Worm (Caenorhabditis elegans) whole organism, mixed stage, embryonic: Measurements from ENCODE around the gene Y66C5A.1.

ENCODE experiments used
- blmp-1 ChIP-seq: fragments of 150-350 bp; optimal IDR thresholded peaks from 2 replicates; lab custom pipeline; 2014; ENCODE audit warnings: missing biosample characterization, missing genetic modification characterization
- ceh-43 ChIP-seq: fragments of 200-800 bp; sonication (Bioruptor generic); optimal IDR thresholded peaks from 2 replicates; lab custom pipeline; 2018; ENCODE audit warnings: mild to moderate bottlenecking, missing genetic modification characterization, moderate library complexity, missing compliant biosample characterization
- elt-3 ChIP-seq: fragments of 150-350 bp; optimal IDR thresholded peaks from 2 replicates; lab custom pipeline; 2014; ENCODE audit warnings: missing biosample characterization, missing genetic modification characterization
- mep-1 ChIP-seq: fragments of 150-350 bp; optimal IDR thresholded peaks from 2 replicates; lab custom pipeline; 2017; ENCODE audit warnings: missing biosample characterization, missing genetic modification reagents, missing genetic modification characterization, inconsistent platforms
- nhr-2 ChIP-seq: fragments of 150-350 bp; optimal IDR thresholded peaks from 2 replicates; lab custom pipeline; 2014; ENCODE audit warnings: missing biosample characterization, missing genetic modification characterization
- nhr-237 ChIP-seq: fragments of 150-350 bp; optimal IDR thresholded peaks from 2 replicates; lab custom pipeline; 2014; ENCODE audit warnings: missing biosample characterization, missing genetic modification characterization
- unc-39 ChIP-seq: fragments of 150-350 bp; optimal IDR thresholded peaks from 2 replicates; lab custom pipeline; 2014; ENCODE audit warnings: missing biosample characterization, missing genetic modification characterization
- unc-62 ChIP-seq: fragments of 150-350 bp; optimal IDR thresholded peaks from 2 replicates; lab custom pipeline; 2014; ENCODE audit warnings: missing biosample characterization, missing genetic modification reagents, missing genetic modification characterization
- zip-8 ChIP-seq: fragments of 150-350 bp; optimal IDR thresholded peaks from 2 replicates; lab custom pipeline; 2014; ENCODE audit warnings: missing biosample characterization, missing genetic modification characterization

- TF ChIP-seq zip-8 (tag; lab: Kevin White, UChicago) (no peak), ceh-43 (GFP tag; lab: Kevin White, UChicago) (no peak), unc-62 (GFP tag; lab: Kevin White, UChicago) (no peak), unc-39 (no peak), mep-1 (tag; lab: Kevin White, UChicago) (no peak), nhr-237 (tag; lab: Kevin White, UChicago) (no peak), elt-3 (no peak), blmp-1 (tag; lab: Kevin White, UChicago) (no peak), nhr-2 (tag; lab: Kevin White, UChicago) (no peak)
These were observed 10.3 kb upstream of the Y66C5A.1 start, which contains the start of gene M163.22 for ce11 chrX:14465593-14465992.
